Fruit fly (Drosophila melanogaster) whole organism, wandering third instar larva: ENCODE data around the gene CG10341.

ENCODE experiments used
- Abd-B ChIP-seq: fragments of >200 bp; optimal IDR thresholded peaks from 2 replicates; lab custom pipeline; 2017; ENCODE audit warnings: missing biosample characterization, missing genetic modification characterization
- CG32264 ChIP-seq: fragments of 200-800 bp; sonication (Bioruptor generic); optimal IDR thresholded peaks from 2 replicates; lab custom pipeline; 2016; ENCODE audit warnings: missing biosample characterization, missing genetic modification characterization
- CG9705 ChIP-seq: fragments of 200-800 bp; sonication (Bioruptor generic); optimal IDR thresholded peaks from 2 replicates; lab custom pipeline; 2018; ENCODE audit warnings: missing biosample characterization, mild to moderate bottlenecking, missing genetic modification characterization
- CrebA ChIP-seq: fragments of 200-800 bp; sonication (Bioruptor generic); optimal IDR thresholded peaks from 2 replicates; lab custom pipeline; 2016; ENCODE audit warnings: missing biosample characterization, mild to moderate bottlenecking, missing genetic modification characterization, borderline replicate concordance
- Dfd ChIP-seq: fragments of >200 bp; optimal IDR thresholded peaks from 2 replicates; lab custom pipeline; 2017; ENCODE audit warnings: missing biosample characterization, missing genetic modification characterization
- Dif ChIP-seq: fragments of 200-275, 200-300 bp; sonication (Bioruptor generic); optimal IDR thresholded peaks from 2 replicates; lab custom pipeline; 2018; ENCODE audit warnings: missing biosample characterization, missing genetic modification characterization; ENCODE audit not compliant: partially characterized antibody
- GATAd ChIP-seq: sonication (Bioruptor generic); optimal IDR thresholded peaks from 2 replicates; lab custom pipeline; 2016; ENCODE audit warnings: missing biosample characterization, missing genetic modification characterization
- HLH106 ChIP-seq: fragments of 200-800 bp; optimal IDR thresholded peaks from 3 replicates; lab custom pipeline; 2019; ENCODE audit warnings: missing biosample characterization, mild to moderate bottlenecking, missing genetic modification characterization, moderate library complexity
- Hnf4 ChIP-seq: fragments of 200-800 bp; sonication (Bioruptor generic); optimal IDR thresholded peaks from 2 replicates; lab custom pipeline; 2016; ENCODE audit warnings: missing biosample characterization, mild to moderate bottlenecking, missing genetic modification characterization
- Hr78 ChIP-seq: fragments of >200 bp; optimal IDR thresholded peaks from 2 replicates; lab custom pipeline; 2017; ENCODE audit warnings: missing biosample characterization, missing genetic modification characterization
- Hr83 ChIP-seq: fragments of 200-300 bp; sonication (Bioruptor generic); optimal IDR thresholded peaks from 2 replicates; lab custom pipeline; 2016; ENCODE audit warnings: missing biosample characterization, mild to moderate bottlenecking, missing genetic modification characterization, moderate library complexity; ENCODE audit not compliant: poor library complexity, severe bottlenecking
- Jra ChIP-seq: sonication (Bioruptor generic); optimal IDR thresholded peaks from 2 replicates; lab custom pipeline; 2016; ENCODE audit warnings: missing biosample characterization, missing genetic modification characterization
- Mio ChIP-seq: sonication (Bioruptor generic); optimal IDR thresholded peaks from 2 replicates; lab custom pipeline; 2016; ENCODE audit warnings: missing biosample characterization, missing genetic modification characterization
- Myc ChIP-seq: fragments of >200 bp; optimal IDR thresholded peaks from 2 replicates; lab custom pipeline; 2017
- N ChIP-seq: fragments of >200 bp; optimal IDR thresholded peaks from 2 replicates; lab custom pipeline; 2018; ENCODE audit warnings: missing biosample characterization, missing external identifiers, missing genetic modification characterization
- OdsH ChIP-seq: fragments of 200-800 bp; sonication (Bioruptor generic); optimal IDR thresholded peaks from 2 replicates; lab custom pipeline; 2016; ENCODE audit warnings: missing biosample characterization, mild to moderate bottlenecking, missing genetic modification characterization
- Rel ChIP-seq, 2 experiments: fragments of 200-800 bp; sonication (Bioruptor generic) in 1 of 2; optimal IDR thresholded peaks; 2 replicates in 1 of 2; 3 replicates in 1 of 2; lab custom pipeline; 2016 to 2019; ENCODE audit warnings: mild to moderate bottlenecking in 2 of 2, missing biosample characterization in 2 of 2, missing genetic modification characterization in 2 of 2, moderate library complexity in 1 of 2
- Sp1 ChIP-seq: fragments of 200-800 bp; sonication (Bioruptor generic); optimal IDR thresholded peaks from 3 replicates; lab custom pipeline; 2019; ENCODE audit warnings: missing biosample characterization, mild to moderate bottlenecking, missing genetic modification characterization, moderate library complexity
- Vsx2 ChIP-seq: fragments of 200-300, 225-300 bp; sonication (Bioruptor generic); optimal IDR thresholded peaks from 2 replicates; lab custom pipeline; 2018; ENCODE audit warnings: missing biosample characterization, missing genetic modification characterization; ENCODE audit not compliant: partially characterized antibody
- br ChIP-seq: fragments of 200-800 bp; sonication (Bioruptor generic); optimal IDR thresholded peaks from 2 replicates; lab custom pipeline; 2016; ENCODE audit warnings: missing biosample characterization, missing genetic modification characterization
- brk ChIP-seq: fragments of 200-800 bp; sonication (Bioruptor generic); optimal IDR thresholded peaks from 2 replicates; lab custom pipeline; 2016; ENCODE audit warnings: missing biosample characterization, mild to moderate bottlenecking, missing genetic modification characterization
- dl ChIP-seq, 2 experiments: fragments of 175-275, 200-275 bp in 1 of 2; fragments of 200-275 bp in 1 of 2; sonication (Bioruptor generic); optimal IDR thresholded peaks; lab custom pipeline; 2018; ENCODE audit warnings: mild to moderate bottlenecking in 2 of 2, missing biosample characterization in 2 of 2, missing genetic modification characterization in 2 of 2, moderate library complexity in 2 of 2; ENCODE audit not compliant: partially characterized antibody in 2 of 2, insufficient read depth in 1 of 2
- dmrt93B ChIP-seq: fragments of 200-800 bp; sonication (Bioruptor generic); optimal IDR thresholded peaks from 2 replicates; lab custom pipeline; 2018; ENCODE audit warnings: missing biosample characterization, mild to moderate bottlenecking, missing genetic modification characterization
- dsf ChIP-seq: sonication (Bioruptor generic); optimal IDR thresholded peaks from 2 replicates; lab custom pipeline; 2016; ENCODE audit warnings: missing biosample characterization, missing genetic modification characterization, borderline replicate concordance
- ey ChIP-seq: fragments of 200-800 bp; sonication (Bioruptor generic); optimal IDR thresholded peaks from 2 replicates; lab custom pipeline; 2016; ENCODE audit warnings: missing biosample characterization, missing genetic modification characterization
- foxo ChIP-seq, 2 experiments: fragments of 200-800 bp; sonication (Bioruptor generic); optimal IDR thresholded peaks; 2 replicates in 1 of 2; 3 replicates in 1 of 2; lab custom pipeline; 2016 to 2017; ENCODE audit warnings: missing biosample characterization in 2 of 2, missing genetic modification characterization in 2 of 2
- fru ChIP-seq: fragments of 200-800 bp; sonication (Bioruptor generic); optimal IDR thresholded peaks from 3 replicates; lab custom pipeline; 2016; ENCODE audit warnings: missing biosample characterization, mild to moderate bottlenecking, missing genetic modification characterization
- h ChIP-seq: fragments of 200-800 bp; sonication (Bioruptor generic); optimal IDR thresholded peaks from 3 replicates; lab custom pipeline; 2016; ENCODE audit warnings: missing biosample characterization, mild to moderate bottlenecking, missing genetic modification characterization
- jim ChIP-seq: fragments of 175-275, 200-325 bp; sonication (Bioruptor generic); optimal IDR thresholded peaks from 2 replicates; lab custom pipeline; 2016; ENCODE audit warnings: missing biosample characterization, mild to moderate bottlenecking, missing genetic modification characterization
- lola ChIP-seq: fragments of >200 bp; optimal IDR thresholded peaks from 2 replicates; lab custom pipeline; 2017; ENCODE audit warnings: missing biosample characterization, missing genetic modification characterization
- pan ChIP-seq: fragments of >200 bp; optimal IDR thresholded peaks from 2 replicates; lab custom pipeline; 2017
- psq ChIP-seq: fragments of 200-800 bp; sonication (Bioruptor generic); optimal IDR thresholded peaks from 3 replicates; lab custom pipeline; 2017; ENCODE audit warnings: missing biosample characterization, mild to moderate bottlenecking, missing genetic modification characterization, moderate library complexity
- rgr ChIP-seq: fragments of 200-800 bp; sonication (Bioruptor generic); optimal IDR thresholded peaks from 3 replicates; lab custom pipeline; 2016; ENCODE audit warnings: missing biosample characterization, mild to moderate bottlenecking, missing genetic modification characterization
- sage ChIP-seq: fragments of 200-800 bp; sonication (Bioruptor generic); optimal IDR thresholded peaks from 2 replicates; lab custom pipeline; 2016; ENCODE audit warnings: missing biosample characterization, mild to moderate bottlenecking, missing genetic modification characterization
- sv ChIP-seq: fragments of 200-800 bp; sonication (Bioruptor generic); optimal IDR thresholded peaks from 3 replicates; lab custom pipeline; 2016; ENCODE audit warnings: missing biosample characterization, missing genetic modification characterization
- tai ChIP-seq: sonication (Bioruptor generic); optimal IDR thresholded peaks from 2 replicates; lab custom pipeline; 2016; ENCODE audit warnings: missing biosample characterization, missing genetic modification characterization
- usp ChIP-seq: fragments of >200 bp; optimal IDR thresholded peaks from 2 replicates; lab custom pipeline; 2017; ENCODE audit warnings: missing biosample characterization, missing genetic modification characterization
- woc ChIP-seq: sonication (Bioruptor generic); optimal IDR thresholded peaks from 2 replicates; lab custom pipeline; 2016; ENCODE audit warnings: missing biosample characterization, mild to moderate bottlenecking, missing genetic modification characterization

Gene CG10341

DNA sequence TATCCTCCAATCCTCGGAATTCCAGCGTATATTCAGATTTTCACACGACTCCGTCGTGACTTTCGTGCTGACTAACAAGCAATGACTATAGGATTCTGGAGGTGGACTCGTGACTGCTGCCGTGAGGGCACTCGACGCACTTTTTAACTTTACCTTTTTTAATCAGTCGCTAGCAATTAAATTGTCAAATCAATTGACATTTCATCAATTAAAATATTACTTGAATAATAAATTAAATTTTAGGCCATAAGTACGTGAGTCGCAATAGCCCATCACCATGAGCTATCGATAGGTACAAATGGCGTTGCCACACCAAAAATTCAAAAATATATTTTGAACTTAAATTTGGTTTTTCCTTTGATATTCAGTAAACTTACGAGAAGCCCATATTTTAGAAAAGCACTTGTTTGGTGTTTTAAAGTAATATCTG is 7.1 kb downstream of the CG10341 start, which contains the start of gene Jwa (continued):
- TF ChIP-seq usp (GFP tag; lab: Kevin White, UChicago) (no peak), sv (peak; percentile 89), foxo (GFP tag; optimal IDR thresholded peaks at IDR 0.05; lab: Kevin White, UChicago) (peak; percentile 85 to 98), sage (peak; percentile 57), ey (GFP tag; lab: Kevin White, UChicago) (peak; percentile 91)

- TF ChIP-seq foxo (GFP tag; optimal IDR thresholded peaks at IDR 0.05; lab: Kevin White, UChicago), result peak in 1 of 2 experiments; percentile 54
- no peak for TF ChIP-seq brk
- no peak for TF ChIP-seq dl (GFP tag; optimal IDR thresholded peaks at IDR 0.05; lab: Kevin White, UChicago; ENCODE audit: insufficient read depth in 1 of 2, partially characterized antibody in 2 of 2)
- TF ChIP-seq OdsH (GFP tag; lab: Kevin White, UChicago), result peak; percentile 36
- TF ChIP-seq usp (GFP tag; lab: Kevin White, UChicago), result no peak
- no peak for TF ChIP-seq Vsx2 (GFP tag; lab: Kevin White, UChicago)
- TF ChIP-seq dmrt93B, result no peak
- TF ChIP-seq N (GFP tag; lab: Kevin White, UChicago), result no peak
- no peak for TF ChIP-seq HLH106
- no peak for TF ChIP-seq sage
- peak; percentile 53 for TF ChIP-seq fru (GFP tag; lab: Kevin White, UChicago)
- TF ChIP-seq CrebA, result no peak
- TF ChIP-seq Sp1, result no peak
- TF ChIP-seq ey (GFP tag; lab: Kevin White, UChicago), result peak; percentile 22
- no peak for TF ChIP-seq woc (GFP tag; lab: Kevin White, UChicago)
- no peak for TF ChIP-seq psq (GFP tag; lab: Kevin White, UChicago)
- TF ChIP-seq h (GFP tag; lab: Kevin White, UChicago), result peak; percentile 43
- peak; percentile 25 for TF ChIP-seq Hr83 (GFP tag; lab: Kevin White, UChicago)
- TF ChIP-seq rgr (GFP tag; lab: Kevin White, UChicago), result peak; percentile 59
- peak; percentile 38 for TF ChIP-seq br
- no peak for TF ChIP-seq Dif (GFP tag; lab: Kevin White, UChicago)
- no peak for TF ChIP-seq sv
- no peak for TF ChIP-seq dsf (GFP tag; lab: Kevin White, UChicago)
- TF ChIP-seq jim (GFP tag; lab: Kevin White, UChicago), result no peak
- peak; percentile 63 for TF ChIP-seq Hnf4 (GFP tag; lab: Kevin White, UChicago)
- TF ChIP-seq lola (GFP tag; lab: Kevin White, UChicago), result no peak
- TF ChIP-seq Mio (GFP tag; lab: Kevin White, UChicago), result no peak
- peak; percentile 10 for TF ChIP-seq CG32264 (GFP tag; lab: Kevin White, UChicago)
- TF ChIP-seq Jra (GFP tag; lab: Kevin White, UChicago), result no peak
- TF ChIP-seq tai, result no peak
- no peak for TF ChIP-seq pan (lab: Kevin White, UChicago)
- no peak for TF ChIP-seq Hr78 (GFP tag; lab: Kevin White, UChicago)
- no peak for TF ChIP-seq GATAd (GFP tag; lab: Kevin White, UChicago)
- no peak for TF ChIP-seq Dfd (GFP tag; lab: Kevin White, UChicago)
- TF ChIP-seq Myc (lab: Kevin White, UChicago), result no peak
- no peak for TF ChIP-seq CG9705 (GFP tag; lab: Kevin White, UChicago)
- no peak for TF ChIP-seq Abd-B (GFP tag; lab: Kevin White, UChicago)
- no peak for TF ChIP-seq Rel (GFP tag; optimal IDR thresholded peaks at IDR 0.05; lab: Kevin White, UChicago)
- no peak for TF ChIP-seq Rel (tag; optimal IDR thresholded peaks at IDR 0.05; lab: Kevin White, UChicago)
- TF ChIP-seq, all 38 proteins: peak for 10
Measured at dm6 chr2L:18707844-18708238, 9.3 kb downstream of the CG10341 start.
